Worm (Caenorhabditis elegans) whole organism, L4/young adult: ENCODE results near the gene Y39G8C.2.

Source experiments
- W03F9.2 ChIP-seq: fragments of 150-350 bp; optimal IDR thresholded peaks from 2 replicates; lab custom pipeline; 2014; ENCODE audit warnings: missing biosample characterization, missing genetic modification characterization
- him-1 ChIP-seq: sonication (generic microtip); optimal IDR thresholded peaks from 2 replicates; lab custom pipeline; 2016; ENCODE audit warnings: missing genotype, missing genetic modification reagents, missing genetic modification characterization, missing compliant biosample characterization

DNA sequence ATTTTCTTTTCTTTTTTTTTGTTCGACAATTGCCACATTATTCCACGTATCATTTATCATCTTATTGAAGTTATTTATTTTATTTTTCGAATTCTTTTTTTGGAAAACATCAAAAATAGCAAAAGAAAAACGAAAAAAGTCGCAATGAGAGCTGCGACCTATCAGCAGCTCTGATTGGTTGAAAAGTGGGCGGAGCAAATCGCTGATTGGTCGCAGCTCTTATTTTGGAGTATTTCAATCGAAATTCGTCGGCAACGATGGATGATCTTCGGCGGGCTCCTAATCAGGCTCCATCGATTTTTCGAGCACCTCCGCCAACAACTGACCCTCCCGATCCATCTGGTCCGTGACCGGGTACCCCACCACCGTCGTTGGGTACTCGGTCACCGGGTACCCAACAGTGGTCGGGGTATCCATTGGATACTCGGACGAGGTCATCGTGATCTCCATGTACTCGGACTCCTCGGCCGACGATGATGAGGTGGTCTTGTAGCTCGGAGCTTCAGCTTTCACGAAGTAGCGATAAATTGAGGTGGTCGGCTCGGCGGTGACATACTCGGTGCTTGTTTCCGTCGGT is 7.5 kb downstream of the Y39G8C.2 start:
- TF ChIP-seq him-1 (tag; lab: Kevin White, UChicago) (no peak), W03F9.2 (tag; lab: Kevin White, UChicago) (no peak)
